Fruit fly (Drosophila melanogaster) whole organism, embryonic: ENCODE measurements around the gene drl.

Source experiments
- Atf3 ChIP-seq: fragments of 200-800 bp; sonication (Bioruptor generic); optimal IDR thresholded peaks from 3 replicates; lab custom pipeline; 2016; ENCODE audit warnings: missing biosample characterization, missing genetic modification characterization
- CG12391 ChIP-seq: fragments of 200-800 bp; sonication (Bioruptor generic); optimal IDR thresholded peaks from 3 replicates; lab custom pipeline; 2018; ENCODE audit warnings: missing biosample characterization, mild to moderate bottlenecking, missing genetic modification characterization, moderate library complexity
- CG15269 ChIP-seq: fragments of 200-800 bp; sonication (Bioruptor generic); optimal IDR thresholded peaks from 2 replicates; lab custom pipeline; 2018; ENCODE audit warnings: missing biosample characterization, mild to moderate bottlenecking, missing genetic modification characterization, moderate library complexity
- CG18262 ChIP-seq: fragments of 200-800 bp; optimal IDR thresholded peaks from 3 replicates; lab custom pipeline; 2019; ENCODE audit warnings: missing biosample characterization, mild to moderate bottlenecking, missing genetic modification characterization, moderate library complexity
- CG18619 ChIP-seq: fragments of 200-800 bp; sonication (Bioruptor generic); optimal IDR thresholded peaks from 3 replicates; lab custom pipeline; 2017; ENCODE audit warnings: missing biosample characterization, mild to moderate bottlenecking, missing genetic modification characterization
- CG2712 ChIP-seq: fragments of 200-800 bp; optimal IDR thresholded peaks from 3 replicates; lab custom pipeline; 2019; ENCODE audit warnings: missing biosample characterization, mild to moderate bottlenecking, missing genetic modification characterization, moderate library complexity
- CG3065 ChIP-seq: fragments of 200-800 bp; sonication (Bioruptor generic); optimal IDR thresholded peaks from 2 replicates; lab custom pipeline; 2016; ENCODE audit warnings: missing biosample characterization, missing genetic modification characterization
- CG33213 ChIP-seq: fragments of 200-800 bp; sonication (Bioruptor generic); optimal IDR thresholded peaks from 3 replicates; lab custom pipeline; 2016; ENCODE audit warnings: missing biosample characterization, missing genetic modification characterization
- CG4404 ChIP-seq: fragments of 200-800 bp; sonication (Bioruptor generic); IDR thresholded peaks from 2 replicates; pipeline ENCODE4 v1.3.6; 2022; ENCODE audit warnings: missing biosample characterization, missing genetic modification characterization
- CG4707 ChIP-seq: fragments of 200-800 bp; sonication (Bioruptor generic); optimal IDR thresholded peaks from 2 replicates; lab custom pipeline; 2018; ENCODE audit warnings: missing biosample characterization, mild to moderate bottlenecking, missing genetic modification characterization, moderate library complexity
- CG5953 ChIP-seq: fragments of 200-800 bp; sonication (Bioruptor generic); IDR thresholded peaks from 2 replicates; pipeline ENCODE4 v1.3.6; 2022; ENCODE audit warnings: missing biosample characterization, missing genetic modification characterization
- CG9437 ChIP-seq: fragments of 200-800 bp; sonication (Bioruptor generic); optimal IDR thresholded peaks from 2 replicates; lab custom pipeline; 2018; ENCODE audit warnings: missing biosample characterization, mild to moderate bottlenecking, missing genetic modification characterization
- CG9609 ChIP-seq: fragments of 200-800 bp; sonication (Bioruptor generic); optimal IDR thresholded peaks from 3 replicates; lab custom pipeline; 2016; ENCODE audit warnings: missing biosample characterization, missing genetic modification characterization
- CG9727 ChIP-seq: fragments of 200-800 bp; sonication (Bioruptor generic); optimal IDR thresholded peaks from 3 replicates; lab custom pipeline; 2017; ENCODE audit warnings: missing biosample characterization, mild to moderate bottlenecking, missing genetic modification characterization
- D ChIP-seq, 2 experiments: fragments of 200-800 bp in 1 of 2; fragments of >200 bp in 1 of 2; sonication (Bioruptor generic) in 1 of 2; optimal IDR thresholded peaks; 2 replicates in 1 of 2; 3 replicates in 1 of 2; lab custom pipeline; 2017; ENCODE audit warnings: mild to moderate bottlenecking in 1 of 2, missing biosample characterization in 1 of 2, missing genetic modification characterization in 1 of 2, missing genetic modification reagents in 1 of 2
- Dfd ChIP-seq, 2 experiments: fragments of >200 bp; optimal IDR thresholded peaks; 2 replicates each; lab custom pipeline; 2017; ENCODE audit warnings: missing biosample characterization in 2 of 2, missing genetic modification characterization in 2 of 2
- Dp ChIP-seq: fragments of 200-800 bp; sonication (Bioruptor generic); optimal IDR thresholded peaks from 2 replicates; lab custom pipeline; 2018; ENCODE audit warnings: missing biosample characterization, mild to moderate bottlenecking, missing genetic modification characterization, moderate library complexity
- Dref ChIP-seq: fragments of 200-800 bp; sonication (Bioruptor generic); IDR thresholded peaks from 2 replicates; pipeline ENCODE4 v1.3.6; 2022; ENCODE audit warnings: missing biosample characterization, missing genetic modification characterization
- Drgx ChIP-seq: fragments of 200-800 bp; sonication (Bioruptor generic); IDR thresholded peaks from 2 replicates; pipeline ENCODE4 v1.3.6; 2022; ENCODE audit warnings: missing biosample characterization, missing genetic modification characterization
- Ets65A ChIP-seq: fragments of 200-800 bp; sonication (Bioruptor generic); peaks from one replicate; lab custom pipeline; 2016; ENCODE audit warnings: missing biosample characterization, missing genetic modification characterization
- Hand ChIP-seq: fragments of 200-800 bp; sonication (Bioruptor generic); optimal IDR thresholded peaks from 2 replicates; lab custom pipeline; 2017; ENCODE audit warnings: mild to moderate bottlenecking, missing biosample characterization, missing genetic modification reagents, missing genetic modification characterization
- Lim3 ChIP-seq: fragments of 200-800 bp; sonication (Bioruptor generic); IDR thresholded peaks from 2 replicates; pipeline ENCODE4 v1.3.6; 2022; ENCODE audit warnings: missing biosample characterization, missing genetic modification characterization
- Mad ChIP-seq: fragments of 200-800 bp; sonication (Bioruptor generic); optimal IDR thresholded peaks from 2 replicates; lab custom pipeline; 2016; ENCODE audit warnings: missing biosample characterization, missing genetic modification characterization
- Med ChIP-seq: fragments of 200-800 bp; sonication (Bioruptor generic); peaks from one replicate; lab custom pipeline; 2016; ENCODE audit warnings: missing biosample characterization, missing genetic modification characterization, mild to moderate bottlenecking, inconsistent platforms, moderate library complexity
- PHDP ChIP-seq: fragments of 200-800 bp; sonication (Bioruptor generic); optimal IDR thresholded peaks from 3 replicates; lab custom pipeline; 2018; ENCODE audit warnings: missing biosample characterization, mild to moderate bottlenecking, missing genetic modification characterization, moderate library complexity
- Xrp1 ChIP-seq: fragments of 200-800 bp; sonication (Bioruptor generic); IDR thresholded peaks from 2 replicates; pipeline ENCODE4 v1.3.6; 2022; ENCODE audit warnings: missing biosample characterization, missing genetic modification characterization
- br ChIP-seq: fragments of >200 bp; optimal IDR thresholded peaks from 2 replicates; lab custom pipeline; 2017
- caup ChIP-seq: fragments of 200-800 bp; sonication (Bioruptor generic); optimal IDR thresholded peaks from 3 replicates; lab custom pipeline; 2017; ENCODE audit warnings: missing biosample characterization, mild to moderate bottlenecking, missing genetic modification characterization, moderate library complexity; ENCODE audit not compliant: severe bottlenecking
- chif ChIP-seq, 2 experiments: fragments of 200-800 bp; sonication (Bioruptor generic); optimal IDR thresholded peaks; 3 replicates each; lab custom pipeline; 2016; ENCODE audit warnings: missing biosample characterization in 2 of 2, missing genetic modification characterization in 2 of 2
- crc ChIP-seq: fragments of 200-800 bp; sonication (Bioruptor generic); optimal IDR thresholded peaks from 2 replicates; lab custom pipeline; 2016; ENCODE audit warnings: missing biosample characterization, missing genetic modification characterization
- da ChIP-seq: fragments of 200-800 bp; sonication (Bioruptor generic); optimal IDR thresholded peaks from 2 replicates; lab custom pipeline; 2016; ENCODE audit warnings: missing biosample characterization, missing genetic modification characterization
- fd3F ChIP-seq: fragments of 200-800 bp; sonication (Bioruptor generic); optimal IDR thresholded peaks from 2 replicates; lab custom pipeline; 2018; ENCODE audit warnings: missing biosample characterization, mild to moderate bottlenecking, missing genetic modification characterization, moderate library complexity
- gem ChIP-seq: fragments of 200-800 bp; sonication (Bioruptor generic); optimal IDR thresholded peaks from 2 replicates; lab custom pipeline; 2019; ENCODE audit warnings: missing biosample characterization, mild to moderate bottlenecking, missing genetic modification characterization, moderate library complexity
- gt ChIP-seq: fragments of 200-800 bp; sonication (Bioruptor generic); IDR thresholded peaks from 2 replicates; pipeline ENCODE4 v1.3.6; 2022; ENCODE audit warnings: missing biosample characterization, missing genetic modification characterization
- hkb ChIP-seq, 2 experiments: fragments of 200-800 bp in 1 of 2; fragments of >200 bp in 1 of 2; sonication (Bioruptor generic) in 1 of 2; IDR thresholded peaks in 1 of 2; optimal IDR thresholded peaks in 1 of 2; 2 replicates each; pipeline versions ENCODE4 v1.3.6 to Lab custom; 2017 to 2022; ENCODE audit warnings: missing biosample characterization in 1 of 2, missing genetic modification characterization in 1 of 2
- jumu ChIP-seq: fragments of 200-800 bp; sonication (Bioruptor generic); optimal IDR thresholded peaks from 3 replicates; lab custom pipeline; 2016; ENCODE audit warnings: missing biosample characterization, missing genetic modification characterization
- nmo ChIP-seq: fragments of 200-800 bp; sonication (Bioruptor generic); optimal IDR thresholded peaks from 2 replicates; lab custom pipeline; 2018; ENCODE audit warnings: missing biosample characterization, mild to moderate bottlenecking, missing genetic modification characterization, moderate library complexity
- prd ChIP-seq, 3 experiments: fragments of >200 bp in 2 of 3; fragments of 200-800 bp in 1 of 3; sonication (Bioruptor generic) in 1 of 3; optimal IDR thresholded peaks in 2 of 3; IDR thresholded peaks in 1 of 3; 2 replicates in 2 of 3; 3 replicates in 1 of 3; pipeline versions ENCODE4 v1.3.6 to Lab custom; 2017 to 2022; ENCODE audit warnings: missing biosample characterization in 1 of 3, missing genetic modification characterization in 1 of 3
- sens ChIP-seq: fragments of 200-800 bp; sonication (Bioruptor generic); peaks from one replicate; lab custom pipeline; 2016; ENCODE audit warnings: missing biosample characterization, missing genetic modification characterization
- slbo ChIP-seq: fragments of 200-800 bp; sonication (Bioruptor generic); IDR thresholded peaks from 2 replicates; pipeline ENCODE4 v1.3.6; 2022; ENCODE audit warnings: missing biosample characterization, missing genetic modification characterization
- so ChIP-seq: fragments of 200-800 bp; sonication (Bioruptor generic); IDR thresholded peaks from 3 replicates; pipeline ENCODE4 v1.3.6; 2022; ENCODE audit warnings: missing biosample characterization, missing genetic modification characterization
- stc ChIP-seq: fragments of 200-800 bp; sonication (Bioruptor generic); IDR thresholded peaks from 2 replicates; pipeline ENCODE4 v1.3.6; 2022; ENCODE audit warnings: missing biosample characterization, missing genetic modification characterization
- tio ChIP-seq: fragments of 200-800 bp; sonication (Bioruptor generic); optimal IDR thresholded peaks from 2 replicates; lab custom pipeline; 2017; ENCODE audit warnings: missing biosample characterization, missing genetic modification characterization, inconsistent platforms
- trh ChIP-seq: fragments of 200-800 bp; sonication (Bioruptor generic); optimal IDR thresholded peaks from 2 replicates; lab custom pipeline; 2016; ENCODE audit warnings: missing biosample characterization, missing genetic modification characterization
- tup ChIP-seq: fragments of 200-800 bp; sonication (Bioruptor generic); optimal IDR thresholded peaks from 2 replicates; lab custom pipeline; 2016; ENCODE audit warnings: missing biosample characterization, mild to moderate bottlenecking, missing genetic modification characterization, moderate library complexity
- unpg ChIP-seq: fragments of 200-800 bp; sonication (Bioruptor generic); optimal IDR thresholded peaks from 3 replicates; lab custom pipeline; 2018; ENCODE audit warnings: missing biosample characterization, mild to moderate bottlenecking, missing genetic modification characterization, moderate library complexity
- wek ChIP-seq: fragments of 200-800 bp; sonication (Bioruptor generic); optimal IDR thresholded peaks from 3 replicates; lab custom pipeline; 2018; ENCODE audit warnings: missing biosample characterization, mild to moderate bottlenecking, missing genetic modification characterization, moderate library complexity
- zf30C ChIP-seq: fragments of 200-800 bp; sonication (Bioruptor generic); optimal IDR thresholded peaks from 3 replicates; lab custom pipeline; 2018; ENCODE audit warnings: missing biosample characterization, mild to moderate bottlenecking, missing genetic modification characterization

The drl gene

DNA sequence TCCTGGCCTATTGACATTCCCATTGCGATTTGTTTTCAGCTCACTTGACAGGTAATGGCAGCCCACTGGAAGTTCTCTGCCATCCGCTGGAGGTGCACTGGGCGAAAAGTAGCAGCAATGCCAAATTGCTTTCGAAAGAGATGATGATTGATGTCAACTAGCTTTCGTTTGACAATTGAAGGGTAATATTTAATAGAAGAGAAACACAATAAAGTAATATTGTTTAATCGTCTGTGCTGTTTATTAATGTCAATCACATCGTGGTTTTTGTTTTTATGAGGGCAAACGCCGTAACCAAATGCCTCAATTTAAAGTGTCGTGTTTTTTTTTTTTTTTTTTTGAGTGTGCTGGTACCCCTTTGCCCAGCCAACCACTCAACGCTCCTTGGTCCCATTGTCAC is 38.9 kb downstream of the drl start (continued):
- TF ChIP-seq CG18262 (tag; lab: Kevin White, UChicago), result peak; percentile 24
- peak; percentile 20 for TF ChIP-seq Med (GFP tag; lab: Kevin White, UChicago)
- TF ChIP-seq fd3F, result no peak
- TF ChIP-seq slbo (GFP tag; lab: Robert Waterston, UW), result no peak
- peak; percentile 32 for TF ChIP-seq Xrp1 (GFP tag; lab: Robert Waterston, UW)
- peak; percentile 18 for TF ChIP-seq CG12391 (tag; lab: Kevin White, UChicago)
- TF ChIP-seq jumu (GFP tag; lab: Kevin White, UChicago), result no peak
- no peak for TF ChIP-seq so (GFP tag; lab: Robert Waterston, UW)
- TF ChIP-seq Dref, result no peak
- no peak for TF ChIP-seq PHDP (tag; lab: Kevin White, UChicago)
- peak; percentile 24 for TF ChIP-seq CG2712 (tag; lab: Kevin White, UChicago)
- peak; percentile 1 for TF ChIP-seq unpg (GFP tag; lab: Kevin White, UChicago)
- peak; percentile 77 for TF ChIP-seq sens (GFP tag; lab: Kevin White, UChicago)
- TF ChIP-seq nmo, result no peak
- TF ChIP-seq Dfd (GFP tag; optimal IDR thresholded peaks at IDR 0.05; lab: Kevin White, UChicago), result no peak
- peak; percentile 64 for TF ChIP-seq zf30C
- TF ChIP-seq da (GFP tag; lab: Kevin White, UChicago), result no peak
- TF ChIP-seq hkb (optimal IDR thresholded peaks at IDR 0.05; lab: Kevin White, UChicago), result no peak
- TF ChIP-seq hkb (GFP tag; IDR thresholded peaks at IDR 0.05; lab: Robert Waterston, UW), result 0 out of 2 replicates have a peak, but pooled peaks have one; percentile 16
- no peak for TF ChIP-seq prd (optimal IDR thresholded peaks at IDR 0.05; lab: Kevin White, UChicago)
- peak; percentile 49; the same call in 2 of the 3 replicates for TF ChIP-seq prd (GFP tag; IDR thresholded peaks at IDR 0.05; lab: Robert Waterston, UW)
- peak in 1 of 2 experiments; percentile 17 for TF ChIP-seq chif (GFP tag; optimal IDR thresholded peaks at IDR 0.05; lab: Kevin White, UChicago)
- no peak for TF ChIP-seq Lim3 (GFP tag; lab: Robert Waterston, UW)
- peak; percentile 24 for TF ChIP-seq CG9727 (GFP tag; lab: Kevin White, UChicago)
- TF ChIP-seq gem (tag; lab: Kevin White, UChicago), result peak; percentile 43

DNA sequence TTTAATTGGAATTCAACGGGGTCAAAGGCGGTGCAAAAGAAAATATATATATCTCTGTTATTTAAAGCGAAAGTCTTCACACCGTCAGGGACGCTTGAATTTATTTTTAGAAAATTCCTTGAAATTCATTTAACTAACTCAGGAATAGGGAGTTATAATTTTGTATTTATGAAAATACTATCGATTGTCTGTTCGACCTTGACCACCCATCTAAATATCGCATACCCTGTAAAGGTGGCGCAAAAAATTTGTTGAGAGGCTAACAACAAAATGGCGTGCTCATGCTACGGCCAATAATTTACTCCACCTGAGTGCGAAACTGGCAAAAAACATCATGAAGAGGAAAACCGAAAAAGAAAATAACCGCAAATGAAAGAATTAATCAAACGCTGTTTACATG is 40.4 kb downstream of the drl start:
- TF ChIP-seq Ets65A (peak; percentile 59), Drgx (GFP tag; lab: Robert Waterston, UW) (no peak)

DNA sequence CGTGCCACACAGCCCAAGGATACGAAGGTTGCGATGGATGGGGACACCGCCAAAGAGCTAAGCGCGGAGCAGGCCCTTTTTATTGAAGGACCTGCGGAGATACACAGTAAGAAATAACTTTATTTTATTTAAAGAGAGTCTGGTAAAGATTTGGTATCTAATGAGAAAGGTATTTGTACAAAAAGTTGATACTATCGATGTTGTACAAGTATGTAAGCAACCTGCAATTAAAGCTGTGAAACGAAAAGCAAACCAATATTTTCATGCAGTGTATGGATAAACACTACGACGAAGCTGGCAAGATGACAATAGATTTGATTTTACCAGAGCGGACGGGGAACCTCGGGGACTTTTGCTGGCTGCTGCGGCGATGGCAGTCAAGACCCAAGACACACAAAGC is 43.2 kb downstream of the drl start:
- TF ChIP-seq CG4404 (peak; percentile 78), CG33213 (GFP tag; lab: Kevin White, UChicago) (no peak), crc (GFP tag; lab: Kevin White, UChicago) (no peak), CG18619 (GFP tag; lab: Kevin White, UChicago) (peak; percentile 27), wek (no peak), CG5953 (no peak), Hand (GFP tag; lab: Kevin White, UChicago) (peak; percentile 36), D (optimal IDR thresholded peaks at IDR 0.05; lab: Kevin White, UChicago) (no peak), D (GFP tag; optimal IDR thresholded peaks at IDR 0.05; lab: Kevin White, UChicago) (no peak), CG3065 (GFP tag; lab: Kevin White, UChicago) (no peak), caup (GFP tag; lab: Kevin White, UChicago) (no peak), CG9437 (no peak), stc (no peak), CG9609 (GFP tag; lab: Kevin White, UChicago) (peak; percentile 29), CG15269 (tag; lab: Kevin White, UChicago) (no peak), unpg (GFP tag; lab: Kevin White, UChicago) (peak; percentile 40), Mad (GFP tag; lab: Kevin White, UChicago) (no peak), slbo (GFP tag; lab: Robert Waterston, UW) (peak; percentile 59), tio (GFP tag; lab: Kevin White, UChicago) (no peak), br (lab: Kevin White, UChicago) (no peak), Atf3 (GFP tag; lab: Kevin White, UChicago) (peak; percentile 1), CG4707 (GFP tag; lab: Kevin White, UChicago) (no peak), gt (GFP tag; lab: Robert Waterston, UW) (no peak), tup (no peak), trh (no peak), Dp (no peak)
